Fruit fly (Drosophila melanogaster) whole organism, wandering third instar larva: ENCODE results near the gene CG9312.

Experiments
- dsf ChIP-seq: sonication (Bioruptor generic); optimal IDR thresholded peaks from 2 replicates; lab custom pipeline; 2016; ENCODE audit warnings: missing biosample characterization, missing genetic modification characterization, borderline replicate concordance
- pan ChIP-seq: fragments of >200 bp; optimal IDR thresholded peaks from 2 replicates; lab custom pipeline; 2017

dm6 chr3R:13779241-13779683, 13.7 kb downstream of the CG9312 start, which contains the start of the genes CG42375 and CG9288:
- TF ChIP-seq dsf, result no peak
- TF ChIP-seq pan (lab: Kevin White, UChicago), result no peak
